Worm (Caenorhabditis elegans) whole organism, L2 larva: ENCODE results near the gene srt-38.

Source experiments
- C34F6.9 ChIP-seq: fragments of 150-350 bp; optimal IDR thresholded peaks from 2 replicates; lab custom pipeline; 2014; ENCODE audit warnings: missing biosample characterization, missing genetic modification characterization
- F13H6.1 ChIP-seq: sonication (generic microtip); optimal IDR thresholded peaks from 2 replicates; lab custom pipeline; 2016; ENCODE audit warnings: missing genetic modification characterization, missing compliant biosample characterization
- R02D3.7 ChIP-seq: fragments of 150-350 bp; optimal IDR thresholded peaks from 2 replicates; lab custom pipeline; 2014; ENCODE audit warnings: missing biosample characterization, missing genetic modification characterization
- Y55F3AM.14 ChIP-seq: fragments of 200-800 bp; sonication (Bioruptor generic); optimal IDR thresholded peaks from 2 replicates; lab custom pipeline; 2018; ENCODE audit warnings: mild to moderate bottlenecking, missing genetic modification characterization, missing compliant biosample characterization
- ZK546.5 ChIP-seq: sonication (generic microtip); optimal IDR thresholded peaks from 2 replicates; lab custom pipeline; 2017; ENCODE audit warnings: missing biosample characterization, missing genetic modification characterization
- alr-1 ChIP-seq: fragments of 150-350 bp; optimal IDR thresholded peaks from 2 replicates; lab custom pipeline; 2014; ENCODE audit warnings: missing biosample characterization, missing genetic modification characterization
- aly-2 ChIP-seq: fragments of 150-350 bp; optimal IDR thresholded peaks from 2 replicates; lab custom pipeline; 2014; ENCODE audit warnings: missing biosample characterization, missing genetic modification characterization
- blmp-1 ChIP-seq: sonication (generic microtip); optimal IDR thresholded peaks from 2 replicates; lab custom pipeline; 2017; ENCODE audit warnings: missing genetic modification characterization, mild to moderate bottlenecking, missing compliant biosample characterization, antibody characterized with exemption, moderate library complexity; ENCODE audit not compliant: insufficient read depth
- ceh-82 ChIP-seq: fragments of 150-350 bp; optimal IDR thresholded peaks from 2 replicates; lab custom pipeline; 2014; ENCODE audit warnings: missing biosample characterization, missing genetic modification characterization
- crh-2 ChIP-seq: sonication (generic microtip); optimal IDR thresholded peaks from 2 replicates; lab custom pipeline; 2017; ENCODE audit warnings: missing biosample characterization, missing genetic modification characterization
- dmd-4 ChIP-seq: sonication (generic microtip); optimal IDR thresholded peaks from 2 replicates; lab custom pipeline; 2017; ENCODE audit warnings: missing biosample characterization, missing genetic modification characterization
- egl-27 ChIP-seq: sonication (generic microtip); optimal IDR thresholded peaks from 3 replicates; lab custom pipeline; 2017; ENCODE audit warnings: missing biosample characterization, missing genetic modification reagents, missing genetic modification characterization
- elt-3 ChIP-seq: sonication (generic microtip); optimal IDR thresholded peaks from 2 replicates; lab custom pipeline; 2017; ENCODE audit warnings: missing biosample characterization, missing genetic modification characterization
- gmeb-1 ChIP-seq: fragments of 150-350 bp; optimal IDR thresholded peaks from 2 replicates; lab custom pipeline; 2014; ENCODE audit warnings: missing biosample characterization, missing genetic modification characterization
- lin-11 ChIP-seq: fragments of 150-350 bp; sonication (generic microtip); optimal IDR thresholded peaks from 2 replicates; lab custom pipeline; 2014; ENCODE audit warnings: missing biosample characterization, missing genetic modification characterization, inconsistent platforms, mixed read lengths
- lin-13 ChIP-seq: fragments of 150-350 bp; optimal IDR thresholded peaks from 2 replicates; lab custom pipeline; 2014; ENCODE audit warnings: missing biosample characterization, missing genetic modification reagents, missing genetic modification characterization
- lsy-2 ChIP-seq, 2 experiments: fragments of 150-350 bp in 1 of 2; sonication (generic microtip) in 1 of 2; optimal IDR thresholded peaks; 2 replicates each; lab custom pipeline; 2014 to 2017; ENCODE audit warnings: missing biosample characterization in 2 of 2, missing genetic modification characterization in 2 of 2
- mbf-1 ChIP-seq: sonication (generic microtip); optimal IDR thresholded peaks from 2 replicates; lab custom pipeline; 2017; ENCODE audit warnings: missing biosample characterization, missing genetic modification characterization
- mdl-1 ChIP-seq, 2 experiments: fragments of 150-350 bp in 1 of 2; sonication (generic microtip) in 1 of 2; optimal IDR thresholded peaks; 2 replicates each; lab custom pipeline; 2017; ENCODE audit warnings: missing biosample characterization in 2 of 2, missing genetic modification characterization in 2 of 2
- nhr-10 ChIP-seq: sonication (generic microtip); optimal IDR thresholded peaks from 2 replicates; lab custom pipeline; 2017; ENCODE audit warnings: missing biosample characterization, missing genetic modification characterization
- nhr-11 ChIP-seq: fragments of 150-350 bp; optimal IDR thresholded peaks from 2 replicates; lab custom pipeline; 2014; ENCODE audit warnings: missing biosample characterization, missing genetic modification characterization
- nhr-12 ChIP-seq: fragments of 150-350 bp; optimal IDR thresholded peaks from 2 replicates; lab custom pipeline; 2014; ENCODE audit warnings: missing biosample characterization, missing genetic modification characterization
- nhr-129 ChIP-seq: fragments of 150-350 bp; optimal IDR thresholded peaks from 2 replicates; lab custom pipeline; 2014; ENCODE audit warnings: missing biosample characterization, missing genetic modification characterization
- nhr-21 ChIP-seq: fragments of 150-350 bp; optimal IDR thresholded peaks from 2 replicates; lab custom pipeline; 2014; ENCODE audit warnings: missing biosample characterization, missing genetic modification characterization
- nhr-23 ChIP-seq: fragments of 150-350 bp; optimal IDR thresholded peaks from 2 replicates; lab custom pipeline; 2014; ENCODE audit warnings: missing biosample characterization, missing genetic modification reagents, missing genetic modification characterization
- nhr-25 ChIP-seq: fragments of 150-350 bp; sonication (generic microtip); optimal IDR thresholded peaks from 3 replicates; lab custom pipeline; 2014; ENCODE audit warnings: missing biosample characterization, missing genetic modification characterization
- nhr-6 ChIP-seq: fragments of 150-350 bp; optimal IDR thresholded peaks from 2 replicates; lab custom pipeline; 2014; ENCODE audit warnings: missing biosample characterization, missing genetic modification characterization
- nhr-77 ChIP-seq: fragments of 150-350 bp; optimal IDR thresholded peaks from 2 replicates; lab custom pipeline; 2014; ENCODE audit warnings: missing biosample characterization, missing genetic modification characterization
- peb-1 ChIP-seq: fragments of 150-350 bp; optimal IDR thresholded peaks from 2 replicates; lab custom pipeline; 2014; ENCODE audit warnings: missing biosample characterization, missing genetic modification characterization
- skn-1 ChIP-seq: sonication (generic microtip); optimal IDR thresholded peaks from 2 replicates; lab custom pipeline; 2017; ENCODE audit warnings: missing biosample characterization, missing genetic modification characterization
- sma-9 ChIP-seq, 2 experiments: fragments of 150-350 bp in 1 of 2; sonication (generic microtip) in 1 of 2; optimal IDR thresholded peaks; 2 replicates each; lab custom pipeline; 2014 to 2016; ENCODE audit warnings: missing genetic modification characterization in 2 of 2, mild to moderate bottlenecking in 1 of 2, missing biosample characterization in 1 of 2, missing compliant biosample characterization in 1 of 2, missing genetic modification reagents in 1 of 2, moderate library complexity in 1 of 2
- snpc-4 ChIP-seq: fragments of 150-350 bp; optimal IDR thresholded peaks from 2 replicates; lab custom pipeline; 2014; ENCODE audit warnings: missing biosample characterization, missing genetic modification characterization
- unc-55 ChIP-seq: fragments of 150-350 bp; sonication (generic microtip); optimal IDR thresholded peaks from 3 replicates; lab custom pipeline; 2014; ENCODE audit warnings: missing biosample characterization, missing genetic modification reagents, missing genetic modification characterization
- zag-1 ChIP-seq: fragments of 150-350 bp; optimal IDR thresholded peaks from 2 replicates; lab custom pipeline; 2014; ENCODE audit warnings: missing biosample characterization, missing genetic modification characterization
- ztf-1 ChIP-seq: fragments of 200-800 bp; sonication (Bioruptor generic); conservative IDR thresholded peaks from 2 replicates; pipeline ENCODE4 v1.3.6; 2022; ENCODE audit warnings: missing genetic modification characterization, missing compliant biosample characterization
- ztf-11 ChIP-seq: sonication (generic microtip); optimal IDR thresholded peaks from 2 replicates; lab custom pipeline; 2017; ENCODE audit warnings: missing biosample characterization, missing genetic modification characterization
- ztf-4 ChIP-seq: fragments of 150-350 bp; optimal IDR thresholded peaks from 2 replicates; lab custom pipeline; 2014; ENCODE audit warnings: missing biosample characterization, missing genetic modification characterization

srt-38 gene

ce11 chrV:4260090-4260489 lies 11.1 kb downstream of the srt-38 start, which contains the start of gene srt-3:
Gene srt-3 (minus strand): TSS chrV:4260190.
- no peak for TF ChIP-seq F13H6.1 (tag; lab: Kevin White, UChicago)
- TF ChIP-seq snpc-4 (tag; lab: Kevin White, UChicago) = no peak
- no peak for TF ChIP-seq mdl-1 (tag; optimal IDR thresholded peaks at IDR 0.05; lab: Kevin White, UChicago)
- TF ChIP-seq nhr-77 (tag; lab: Kevin White, UChicago) = no peak
- TF ChIP-seq zag-1 (tag; lab: Kevin White, UChicago) = no peak
- TF ChIP-seq gmeb-1 = no peak
- TF ChIP-seq nhr-6 = no peak
- TF ChIP-seq ztf-1 (GFP tag; lab: Robert Waterston, UW) = no peak
- TF ChIP-seq peb-1 = no peak
- TF ChIP-seq lin-13 (GFP tag; lab: Kevin White, UChicago) = no peak
- TF ChIP-seq C34F6.9 (tag; lab: Kevin White, UChicago) = no peak
- no peak for TF ChIP-seq unc-55 (GFP tag; lab: Kevin White, UChicago)
- no peak for TF ChIP-seq nhr-11 (tag; lab: Kevin White, UChicago)
- no peak for TF ChIP-seq ZK546.5 (tag; lab: Kevin White, UChicago)
- no peak for TF ChIP-seq elt-3
- TF ChIP-seq nhr-25 = no peak
- TF ChIP-seq ztf-4 (tag; lab: Kevin White, UChicago) = no peak
- no peak for TF ChIP-seq dmd-4 (tag; lab: Kevin White, UChicago)
- no peak for TF ChIP-seq Y55F3AM.14 (GFP tag; lab: Kevin White, UChicago)
- TF ChIP-seq egl-27 = no peak

- TF ChIP-seq crh-2 (tag; lab: Kevin White, UChicago) = no peak
- no peak for TF ChIP-seq nhr-21 (tag; lab: Kevin White, UChicago)
- no peak for TF ChIP-seq lsy-2 (tag; optimal IDR thresholded peaks at IDR 0.05; lab: Kevin White, UChicago)
- TF ChIP-seq nhr-6 = no peak
- TF ChIP-seq blmp-1 (tag; lab: Kevin White, UChicago) = no peak
- TF ChIP-seq nhr-23 = no peak
- no peak for TF ChIP-seq lin-11 (tag; lab: Kevin White, UChicago)
- no peak for TF ChIP-seq alr-1
- no peak for TF ChIP-seq ztf-4 (tag; lab: Kevin White, UChicago)
- no peak for TF ChIP-seq aly-2 (tag; lab: Kevin White, UChicago)
- TF ChIP-seq ceh-82 = no peak
- TF ChIP-seq mbf-1 (tag; lab: Kevin White, UChicago) = no peak
- no peak for TF ChIP-seq nhr-12 (tag; lab: Kevin White, UChicago)
- TF ChIP-seq ztf-11 (tag; lab: Kevin White, UChicago) = no peak
- no peak for TF ChIP-seq snpc-4 (tag; lab: Kevin White, UChicago)
- no peak for TF ChIP-seq nhr-77 (tag; lab: Kevin White, UChicago)
- TF ChIP-seq nhr-10 (tag; lab: Kevin White, UChicago) = no peak
- TF ChIP-seq, all 48 proteins: peak for 0
These were observed 14.7 kb downstream of the srt-38 start, which contains the start of gene srt-14 for ce11 chrV:4256474-4256873. Gene srt-14 (minus strand): TSS chrV:4256574.

ce11 chrV:4250047-4250446 lies 21.1 kb downstream of the srt-38 start, which contains the start of gene srt-13:
Gene srt-13 (minus strand): TSS chrV:4250147.
- TF ChIP-seq dmd-4 (tag; lab: Kevin White, UChicago) = no peak

ce11 chrV:4248359-4248758 lies 22.8 kb downstream of the srt-38 start:
- TF ChIP-seq peb-1 (no peak), sma-9 (GFP tag; optimal IDR thresholded peaks at IDR 0.05; lab: Kevin White, UChicago) (no peak), sma-9 (tag; optimal IDR thresholded peaks at IDR 0.05; lab: Kevin White, UChicago) (no peak), nhr-10 (tag; lab: Kevin White, UChicago) (no peak), F13H6.1 (tag; lab: Kevin White, UChicago) (no peak), gmeb-1 (no peak), lin-13 (GFP tag; lab: Kevin White, UChicago) (no peak), ztf-11 (tag; lab: Kevin White, UChicago) (no peak), nhr-77 (tag; lab: Kevin White, UChicago) (no peak), nhr-129 (no peak), R02D3.7 (tag; lab: Kevin White, UChicago) (no peak), nhr-6 (no peak), skn-1 (tag; lab: Kevin White, UChicago) (no peak), mdl-1 (tag; optimal IDR thresholded peaks at IDR 0.05; lab: Kevin White, UChicago) (no peak), aly-2 (tag; lab: Kevin White, UChicago) (no peak), Y55F3AM.14 (GFP tag; lab: Kevin White, UChicago) (no peak), nhr-12 (tag; lab: Kevin White, UChicago) (no peak), alr-1 (no peak), ZK546.5 (tag; lab: Kevin White, UChicago) (no peak)
- TF ChIP-seq, all 48 proteins: peak for 0
